Worm (Caenorhabditis elegans): ENCODE measurements around the gene toc-1.

The toc-1 gene

DNA sequence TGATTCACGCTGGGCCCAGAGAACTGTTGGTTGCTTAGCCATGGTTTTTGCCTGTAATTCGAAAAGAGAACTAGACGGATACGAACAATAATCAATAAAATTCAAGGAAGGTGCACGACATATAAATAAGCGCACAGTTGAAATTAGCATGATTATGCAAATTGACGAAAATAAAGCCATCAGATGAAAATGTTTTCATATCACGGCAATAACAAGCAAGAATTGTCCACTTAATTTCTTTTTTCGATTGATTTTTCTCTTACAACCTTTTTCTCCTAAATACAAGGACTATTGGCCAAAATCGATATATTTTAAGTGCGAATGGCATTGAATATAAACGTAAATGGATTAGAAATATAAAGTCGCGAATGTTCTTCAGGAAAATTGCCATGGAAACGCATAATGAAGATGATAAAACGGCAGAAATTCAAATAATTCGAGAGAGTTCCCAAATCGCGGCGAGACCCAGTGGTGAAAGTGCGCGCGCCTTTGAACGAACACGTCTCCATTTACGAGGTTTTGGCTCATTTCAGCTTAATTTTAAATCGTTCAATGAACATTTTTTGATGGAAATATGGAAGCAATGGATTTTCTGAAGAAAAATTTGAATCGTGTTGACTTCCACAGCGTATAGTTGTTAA, at the start of gene toc-1, which contains the start of gene daf-41:
TSS of gene toc-1 (plus strand) at position 537 of the 641 bp plus-strand sequence.
TSS of gene daf-41 (minus strand) at position 51 of the 641 bp plus-strand sequence.
- TF ChIP-seq ztf-4 (tag; optimal IDR thresholded peaks at IDR 0.05) (no peak), hlh-4 (tag; optimal IDR thresholded peaks at IDR 0.05) (no peak), unc-30 (tag; optimal IDR thresholded peaks at IDR 0.05) (no peak), hlh-17 (GFP tag; optimal IDR thresholded peaks at IDR 0.05; ENCODE audit: borderline replicate concordance) (no peak), sup-37 (GFP tag; optimal IDR thresholded peaks at IDR 0.05) (no peak), rnt-1 (tag; optimal IDR thresholded peaks at IDR 0.05) (peak; percentile 11), nhr-76 (tag; optimal IDR thresholded peaks at IDR 0.05) (no peak), irx-1 (tag; optimal IDR thresholded peaks at IDR 0.05) (no peak), lin-13 (GFP tag; optimal IDR thresholded peaks at IDR 0.05) (peak; percentile 48), ceh-8 (GFP tag; optimal IDR thresholded peaks at IDR 0.05) (peak; percentile 16), lir-3 (tag; optimal IDR thresholded peaks at IDR 0.05; ENCODE audit: poor library complexity) (no peak), nhr-11 (tag; optimal IDR thresholded peaks at IDR 0.05) (no peak), egl-27 (tag; optimal IDR thresholded peaks at IDR 0.05) (no peak), ceh-90 (tag; optimal IDR thresholded peaks at IDR 0.05) (peak; percentile 18), sptf-1 (tag; optimal IDR thresholded peaks at IDR 0.05) (no peak), nhr-90 (tag; optimal IDR thresholded peaks at IDR 0.05; ENCODE audit: poor library complexity) (no peak), fkh-8 (tag; optimal IDR thresholded peaks at IDR 0.05) (peak; percentile 81), efl-1 (optimal IDR thresholded peaks at IDR 0.05) (peak; percentile 50 to 68), efl-1 (GFP tag; optimal IDR thresholded peaks at IDR 0.05 in 1 of 2) (peak; percentile 68 to 91), ama-1 (optimal IDR thresholded peaks at IDR 0.05) (no peak), vab-15 (tag; optimal IDR thresholded peaks at IDR 0.05) (no peak), F16B12.6 (tag; optimal IDR thresholded peaks at IDR 0.05) (peak; percentile 13), aly-2 (tag; optimal IDR thresholded peaks at IDR 0.05) (no peak), ceh-63 (GFP tag; optimal IDR thresholded peaks at IDR 0.05) (no peak), nhr-19 (GFP tag; conservative IDR thresholded peaks at IDR 0.05) (peak; percentile 18; the same call in 1 of the 2 replicates), Y116A8C.19 (tag; optimal IDR thresholded peaks at IDR 0.05; ENCODE audit: borderline replicate concordance) (no peak), snpc-4 (tag; optimal IDR thresholded peaks at IDR 0.05) (no peak), ceh-82 (tag; optimal IDR thresholded peaks at IDR 0.05) (peak in 1 of 3 experiments; percentile 12), isw-1 (GFP tag; IDR thresholded peaks at IDR 0.05) (peak; percentile 18; the same call in 1 of the 2 replicates), ztf-11 (tag; optimal IDR thresholded peaks at IDR 0.05) (no peak), C04F5.9 (tag; optimal IDR thresholded peaks at IDR 0.05) (no peak), skn-1 (tag; optimal IDR thresholded peaks at IDR 0.05) (peak; percentile 77), fkh-10 (GFP tag; optimal IDR thresholded peaks at IDR 0.05) (no peak), lin-15B (tag; optimal IDR thresholded peaks at IDR 0.05) (peak; percentile 10), egl-13 (tag; optimal IDR thresholded peaks at IDR 0.05) (no peak), dsc-1 (tag; optimal IDR thresholded peaks at IDR 0.05) (peak; percentile 63), unc-98 (GFP tag; IDR thresholded peaks at IDR 0.05) (no peak), ces-1 (GFP tag; optimal IDR thresholded peaks at IDR 0.05) (no peak), mab-9 (GFP tag; IDR thresholded peaks at IDR 0.05) (no peak), nhr-77 (tag; optimal IDR thresholded peaks at IDR 0.05) (no peak), mdl-1 (tag; optimal IDR thresholded peaks at IDR 0.05) (peak in 1 of 2 experiments; percentile 24), swsn-7 (tag; optimal IDR thresholded peaks at IDR 0.05) (peak; percentile 44), alr-1 (tag; optimal IDR thresholded peaks at IDR 0.05; ENCODE audit: borderline replicate concordance) (no peak), pag-3 (tag; optimal IDR thresholded peaks at IDR 0.05; ENCODE audit: borderline replicate concordance, insufficient read depth) (no peak), zag-1 (tag; optimal IDR thresholded peaks at IDR 0.05) (no peak), unc-62 (GFP tag; optimal IDR thresholded peaks at IDR 0.05) (no peak), sox-4 (tag; optimal IDR thresholded peaks at IDR 0.05) (no peak), jun-1 (tag; optimal IDR thresholded peaks at IDR 0.05) (peak; percentile 20), efl-3 (GFP tag; optimal IDR thresholded peaks at IDR 0.05) (no peak), elt-2 (tag; optimal IDR thresholded peaks at IDR 0.05) (no peak), zip-4 (GFP tag; optimal IDR thresholded peaks at IDR 0.05) (no peak), unc-86 (tag; optimal IDR thresholded peaks at IDR 0.05) (no peak)

Data from whole organism, L1 larva.